Fruit fly (Drosophila melanogaster): ENCODE data around the gene Itpr.

The Itpr gene

DNA sequence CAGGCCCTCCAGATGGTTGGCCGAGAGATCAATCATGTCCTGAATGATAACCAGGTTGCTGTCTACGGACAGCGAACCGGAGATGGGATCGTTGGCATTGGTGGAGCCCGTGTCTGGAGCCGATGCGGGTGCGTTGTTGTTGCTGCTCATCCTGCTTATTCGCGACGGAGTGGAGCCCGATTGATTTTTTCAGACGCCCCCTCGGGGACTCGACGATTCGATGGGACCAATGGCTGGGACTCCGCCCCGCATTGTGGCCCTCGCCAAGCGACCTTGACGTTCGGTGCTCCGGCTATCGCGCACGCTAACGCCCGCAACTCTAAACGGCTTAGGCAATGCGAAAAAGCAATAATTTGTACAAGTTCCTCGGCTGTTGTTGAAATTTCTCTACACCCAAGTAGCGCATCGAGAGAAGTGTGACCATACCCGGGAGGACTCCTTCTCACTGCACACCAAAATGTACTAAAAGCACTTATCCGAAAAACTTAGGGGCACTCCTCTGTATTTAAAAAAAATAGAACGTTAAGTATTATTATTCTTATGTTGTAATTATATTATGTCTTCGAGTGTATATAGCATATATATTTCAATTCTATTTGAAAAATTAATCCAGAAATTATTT is 33.3 kb upstream of the Itpr start, which contains the start of gene ksr (continued):
- TF ChIP-seq CG14667 (GFP tag; IDR thresholded peaks at IDR 0.05) (no peak), CG15073 (GFP tag; optimal IDR thresholded peaks at IDR 0.05) (no peak), ewg (GFP tag; optimal IDR thresholded peaks at IDR 0.05) (no peak), CG1647 (GFP tag; optimal IDR thresholded peaks at IDR 0.05) (no peak), CG4617 (GFP tag; optimal IDR thresholded peaks at IDR 0.05; ENCODE audit: borderline replicate concordance) (peak; percentile 80), CG11695 (GFP tag; IDR thresholded peaks at IDR 0.05) (peak; percentile 22; the same call in 1 of the 3 replicates), ci (GFP tag; IDR thresholded peaks at IDR 0.05) (peak; percentile 38; the same call in 1 of the 3 replicates), CG12155 (GFP tag; optimal IDR thresholded peaks at IDR 0.05) (no peak), CG17802 (tag; optimal IDR thresholded peaks at IDR 0.05) (peak; percentile 18), mirr (GFP tag; optimal IDR thresholded peaks at IDR 0.05) (no peak), CG9932 (GFP tag; IDR thresholded peaks at IDR 0.05) (peak; percentile 19; the same call in 1 of the 2 replicates), Doc2 (GFP tag; IDR thresholded peaks at IDR 0.05) (no peak), lola (GFP tag; optimal IDR thresholded peaks at IDR 0.05) (peak in 1 of 3 experiments; percentile 29), Myb (GFP tag; optimal IDR thresholded peaks at IDR 0.05) (no peak), CG2875 (GFP tag; optimal IDR thresholded peaks at IDR 0.05) (no peak), shn (GFP tag; optimal IDR thresholded peaks at IDR 0.05) (no peak), tin (GFP tag; optimal IDR thresholded peaks at IDR 0.05) (no peak), h (optimal IDR thresholded peaks at IDR 0.05) (no peak), CG10321 (GFP tag; IDR thresholded peaks at IDR 0.05) (no peak), CG8359 (GFP tag; optimal IDR thresholded peaks at IDR 0.05; ENCODE audit: borderline replicate concordance) (no peak), CG12391 (tag; optimal IDR thresholded peaks at IDR 0.05) (peak; percentile 60), CG4730 (GFP tag; IDR thresholded peaks at IDR 0.05) (no peak), corto (GFP tag; optimal IDR thresholded peaks at IDR 0.05) (no peak), NfI (GFP tag; optimal IDR thresholded peaks at IDR 0.05) (no peak), Opbp (GFP tag; IDR thresholded peaks at IDR 0.05; ENCODE audit: partially characterized antibody) (0 out of 3 replicates have a peak, but pooled peaks have one; percentile 28), Fer1 (GFP tag; optimal IDR thresholded peaks at IDR 0.05) (peak; percentile 28), en (GFP tag; optimal IDR thresholded peaks at IDR 0.05) (no peak), Nf-YC (tag; optimal IDR thresholded peaks at IDR 0.05) (no peak), sr (GFP tag; IDR thresholded peaks at IDR 0.05) (0 out of 3 replicates have a peak, but pooled peaks have one; percentile 5), Bteb2 (GFP tag; optimal IDR thresholded peaks at IDR 0.05) (no peak), CG8290 (GFP tag; optimal IDR thresholded peaks at IDR 0.05) (no peak), CG8290 (tag; optimal IDR thresholded peaks at IDR 0.05) (no peak), Drgx (GFP tag; IDR thresholded peaks at IDR 0.05) (0 out of 2 replicates have a peak, but pooled peaks have one; percentile 14), CG4360 (GFP tag; IDR thresholded peaks at IDR 0.05) (peak; percentile 27; the same call in 1 of the 2 replicates), dimm (GFP tag; IDR thresholded peaks at IDR 0.05) (no peak), danr (GFP tag; IDR thresholded peaks at IDR 0.05) (no peak), Chrac-16 (GFP tag; optimal IDR thresholded peaks at IDR 0.05) (no peak), zfh1 (GFP tag; IDR thresholded peaks at IDR 0.05) (no peak), Taf1 (GFP tag; IDR thresholded peaks at IDR 0.05) (no peak), bsh (GFP tag; optimal IDR thresholded peaks at IDR 0.05) (peak in 1 of 2 experiments; percentile 9), CG5180 (GFP tag; optimal IDR thresholded peaks at IDR 0.05) (no peak), jumu (GFP tag; optimal IDR thresholded peaks at IDR 0.05) (no peak), CG10654 (GFP tag; optimal IDR thresholded peaks at IDR 0.05) (no peak), Dad (GFP tag; optimal IDR thresholded peaks at IDR 0.05) (no peak), slou (GFP tag; optimal IDR thresholded peaks at IDR 0.05) (no peak), CG2712 (tag; optimal IDR thresholded peaks at IDR 0.05) (peak; percentile 68), pum (GFP tag; optimal IDR thresholded peaks at IDR 0.05) (no peak), al (GFP tag; IDR thresholded peaks at IDR 0.05) (no peak), CG34376 (GFP tag; optimal IDR thresholded peaks at IDR 0.05) (no peak), croc (GFP tag; conservative IDR thresholded peaks at IDR 0.05) (no peak), Side (GFP tag; optimal IDR thresholded peaks at IDR 0.05) (no peak)
